Worm (Caenorhabditis elegans) whole organism, mixed stage, embryonic: ENCODE data around the gene C46F11.6.

ENCODE experiments used
- M03D4.4 ChIP-seq: sonication (generic microtip); optimal IDR thresholded peaks from 2 replicates; lab custom pipeline; 2017; ENCODE audit warnings: mild to moderate bottlenecking, missing genetic modification characterization, missing compliant biosample characterization
- bed-3 ChIP-seq: fragments of 200-800 bp; sonication (Bioruptor generic); optimal IDR thresholded peaks from 3 replicates; lab custom pipeline; 2018; ENCODE audit warnings: mild to moderate bottlenecking, missing genetic modification characterization, moderate library complexity, missing compliant biosample characterization
- blmp-1 ChIP-seq: fragments of 150-350 bp; optimal IDR thresholded peaks from 2 replicates; lab custom pipeline; 2014; ENCODE audit warnings: missing biosample characterization, missing genetic modification characterization
- ceh-39 ChIP-seq: fragments of 150-350 bp; optimal IDR thresholded peaks from 2 replicates; lab custom pipeline; 2014; ENCODE audit warnings: missing biosample characterization, missing genetic modification characterization
- ceh-43 ChIP-seq: fragments of 200-800 bp; sonication (Bioruptor generic); optimal IDR thresholded peaks from 2 replicates; lab custom pipeline; 2018; ENCODE audit warnings: mild to moderate bottlenecking, missing genetic modification characterization, moderate library complexity, missing compliant biosample characterization
- ceh-83 ChIP-seq: fragments of 200-800 bp; sonication (Bioruptor generic); optimal IDR thresholded peaks from 2 replicates; lab custom pipeline; 2018; ENCODE audit warnings: mild to moderate bottlenecking, missing genetic modification characterization, missing compliant biosample characterization
- ces-1 ChIP-seq: fragments of 150-350 bp; optimal IDR thresholded peaks from 2 replicates; lab custom pipeline; 2014; ENCODE audit warnings: missing biosample characterization, missing genetic modification reagents, missing genetic modification characterization
- cnd-1 ChIP-seq: fragments of 200-800 bp; sonication (Bioruptor generic); optimal IDR thresholded peaks from 2 replicates; lab custom pipeline; 2018; ENCODE audit warnings: mild to moderate bottlenecking, missing genetic modification characterization, missing compliant biosample characterization
- drap-1 ChIP-seq: fragments of 200-800 bp; sonication (Bioruptor generic); optimal IDR thresholded peaks from 3 replicates; lab custom pipeline; 2018; ENCODE audit warnings: mild to moderate bottlenecking, missing genetic modification characterization, missing compliant biosample characterization
- elt-1 ChIP-seq: sonication (generic microtip); optimal IDR thresholded peaks from 2 replicates; lab custom pipeline; 2017; ENCODE audit warnings: missing genetic modification characterization, mild to moderate bottlenecking, missing compliant biosample characterization, antibody characterized with exemption, moderate library complexity, borderline replicate concordance; ENCODE audit not compliant: insufficient read depth
- elt-3 ChIP-seq: fragments of 150-350 bp; optimal IDR thresholded peaks from 2 replicates; lab custom pipeline; 2014; ENCODE audit warnings: missing biosample characterization, missing genetic modification characterization
- flh-1 ChIP-seq: fragments of 200-800 bp; sonication (Bioruptor generic); optimal IDR thresholded peaks from 2 replicates; lab custom pipeline; 2018; ENCODE audit warnings: mild to moderate bottlenecking, missing genetic modification characterization, moderate library complexity, missing compliant biosample characterization
- ham-2 ChIP-seq: fragments of 200-800 bp; sonication (Bioruptor generic); optimal IDR thresholded peaks from 2 replicates; lab custom pipeline; 2018; ENCODE audit warnings: mild to moderate bottlenecking, missing genetic modification characterization, missing compliant biosample characterization
- hlh-1 ChIP-seq: fragments of 150-350 bp; optimal IDR thresholded peaks from 2 replicates; lab custom pipeline; 2014; ENCODE audit warnings: missing biosample characterization, missing genetic modification reagents, missing genetic modification characterization
- lin-13 ChIP-seq: fragments of 150-350 bp; optimal IDR thresholded peaks from 2 replicates; lab custom pipeline; 2014; ENCODE audit warnings: missing biosample characterization, missing genetic modification characterization
- lin-32 ChIP-seq: fragments of 200-800 bp; sonication (Bioruptor generic); optimal IDR thresholded peaks from 2 replicates; lab custom pipeline; 2018; ENCODE audit warnings: mild to moderate bottlenecking, missing genetic modification characterization, missing compliant biosample characterization
- lsy-2 ChIP-seq: fragments of 150-350 bp; optimal IDR thresholded peaks from 2 replicates; lab custom pipeline; 2014; ENCODE audit warnings: missing biosample characterization, missing genetic modification characterization
- mab-5 ChIP-seq: fragments of 150-350 bp; optimal IDR thresholded peaks from 2 replicates; lab custom pipeline; 2014; ENCODE audit warnings: missing biosample characterization, missing genetic modification characterization
- mep-1 ChIP-seq: fragments of 150-350 bp; optimal IDR thresholded peaks from 2 replicates; lab custom pipeline; 2017; ENCODE audit warnings: missing biosample characterization, missing genetic modification reagents, missing genetic modification characterization, inconsistent platforms
- mls-2 ChIP-seq: sonication (generic microtip); optimal IDR thresholded peaks from 2 replicates; lab custom pipeline; 2016; ENCODE audit warnings: mild to moderate bottlenecking, missing genetic modification characterization, moderate library complexity, missing compliant biosample characterization
- nhr-12 ChIP-seq: fragments of 150-350 bp; optimal IDR thresholded peaks from 2 replicates; lab custom pipeline; 2014; ENCODE audit warnings: missing biosample characterization, missing genetic modification characterization
- nhr-2 ChIP-seq: fragments of 150-350 bp; optimal IDR thresholded peaks from 2 replicates; lab custom pipeline; 2014; ENCODE audit warnings: missing biosample characterization, missing genetic modification characterization
- nhr-237 ChIP-seq: fragments of 150-350 bp; optimal IDR thresholded peaks from 2 replicates; lab custom pipeline; 2014; ENCODE audit warnings: missing biosample characterization, missing genetic modification characterization
- nhr-28 ChIP-seq: fragments of 150-350 bp; optimal IDR thresholded peaks from 2 replicates; lab custom pipeline; 2014; ENCODE audit warnings: missing biosample characterization, missing genetic modification characterization
- nhr-76 ChIP-seq: sonication (generic microtip); optimal IDR thresholded peaks from 2 replicates; lab custom pipeline; 2017; ENCODE audit warnings: missing biosample characterization, missing genetic modification characterization
- pha-4 ChIP-seq: fragments of 150-350 bp; optimal IDR thresholded peaks from 2 replicates; lab custom pipeline; 2018; ENCODE audit warnings: missing biosample characterization, missing genetic modification reagents, missing genetic modification characterization
- sem-2 ChIP-seq: fragments of 200-800 bp; sonication (Bioruptor generic); optimal IDR thresholded peaks from 2 replicates; lab custom pipeline; 2018; ENCODE audit warnings: mild to moderate bottlenecking, missing genetic modification characterization, missing compliant biosample characterization
- snpc-4 ChIP-seq: fragments of 150-350 bp; optimal IDR thresholded peaks from 2 replicates; lab custom pipeline; 2014; ENCODE audit warnings: missing biosample characterization, missing genetic modification characterization
- sptf-1 ChIP-seq: sonication (generic microtip); optimal IDR thresholded peaks from 2 replicates; lab custom pipeline; 2017; ENCODE audit warnings: mild to moderate bottlenecking, missing genetic modification characterization, moderate library complexity, missing compliant biosample characterization
- tbx-8 ChIP-seq: fragments of 200-800 bp; sonication (Bioruptor generic); optimal IDR thresholded peaks from 2 replicates; lab custom pipeline; 2018; ENCODE audit warnings: mild to moderate bottlenecking, missing genetic modification characterization, moderate library complexity, missing compliant biosample characterization
- unc-120 ChIP-seq: sonication (generic microtip); optimal IDR thresholded peaks from 2 replicates; lab custom pipeline; 2017; ENCODE audit warnings: missing genetic modification characterization, missing compliant biosample characterization; ENCODE audit not compliant: poor library complexity, severe bottlenecking
- unc-39 ChIP-seq: fragments of 150-350 bp; optimal IDR thresholded peaks from 2 replicates; lab custom pipeline; 2014; ENCODE audit warnings: missing biosample characterization, missing genetic modification characterization
- unc-62 ChIP-seq: fragments of 150-350 bp; optimal IDR thresholded peaks from 2 replicates; lab custom pipeline; 2014; ENCODE audit warnings: missing biosample characterization, missing genetic modification reagents, missing genetic modification characterization
- zip-8 ChIP-seq: fragments of 150-350 bp; optimal IDR thresholded peaks from 2 replicates; lab custom pipeline; 2014; ENCODE audit warnings: missing biosample characterization, missing genetic modification characterization
- ztf-11 ChIP-seq: fragments of 150-350 bp; optimal IDR thresholded peaks from 2 replicates; lab custom pipeline; 2014; ENCODE audit warnings: missing biosample characterization, missing genetic modification characterization

The C46F11.6 gene

ce11 chrIII:3664224-3664623, 6.0 kb downstream of the C46F11.6 start, which contains the start of gene C46F11.4:
TSS of gene C46F11.4 (minus strand) at chrIII:3664304.
- peak; percentile 56 for TF ChIP-seq ham-2 (GFP tag; lab: Kevin White, UChicago)
- peak; percentile 25 for TF ChIP-seq ces-1 (GFP tag; lab: Kevin White, UChicago)
- TF ChIP-seq zip-8 (tag; lab: Kevin White, UChicago) = no peak
- TF ChIP-seq drap-1 (GFP tag; lab: Kevin White, UChicago) = peak; percentile 89
- TF ChIP-seq lsy-2 = peak; percentile 73
- peak; percentile 73 for TF ChIP-seq lin-13 (tag; lab: Kevin White, UChicago)
- TF ChIP-seq ceh-83 = peak; percentile 86
- TF ChIP-seq cnd-1 (tag; lab: Kevin White, UChicago) = peak; percentile 89
- peak; percentile 74 for TF ChIP-seq bed-3 (GFP tag; lab: Kevin White, UChicago)
- peak; percentile 80 for TF ChIP-seq mep-1 (tag; lab: Kevin White, UChicago)
- no peak for TF ChIP-seq elt-3 (tag; lab: Kevin White, UChicago)
- peak; percentile 61 for TF ChIP-seq flh-1 (GFP tag; lab: Kevin White, UChicago)
- peak; percentile 77 for TF ChIP-seq unc-39 (tag; lab: Kevin White, UChicago)
- TF ChIP-seq nhr-237 (tag; lab: Kevin White, UChicago) = peak; percentile 52
- peak; percentile 84 for TF ChIP-seq unc-120 (tag; lab: Kevin White, UChicago)
- peak; percentile 69 for TF ChIP-seq pha-4 (tag; lab: Kevin White, UChicago)
- TF ChIP-seq mab-5 (tag; lab: Kevin White, UChicago) = no peak
- peak; percentile 79 for TF ChIP-seq sem-2 (GFP tag; lab: Kevin White, UChicago)
- peak; percentile 29 for TF ChIP-seq unc-62 (GFP tag; lab: Kevin White, UChicago)
- no peak for TF ChIP-seq elt-1 (tag; lab: Kevin White, UChicago)
- peak; percentile 93 for TF ChIP-seq M03D4.4
- peak; percentile 95 for TF ChIP-seq sptf-1 (tag; lab: Kevin White, UChicago)
- TF ChIP-seq ztf-11 (tag; lab: Kevin White, UChicago) = peak; percentile 91
- peak; percentile 89 for TF ChIP-seq ceh-43
- peak; percentile 90 for TF ChIP-seq nhr-76 (tag; lab: Kevin White, UChicago)
- no peak for TF ChIP-seq snpc-4 (tag; lab: Kevin White, UChicago)
- TF ChIP-seq mls-2 (tag; lab: Kevin White, UChicago) = peak; percentile 93
- peak; percentile 14 for TF ChIP-seq nhr-2 (tag; lab: Kevin White, UChicago)
- TF ChIP-seq ceh-39 (tag; lab: Kevin White, UChicago) = peak; percentile 9
- TF ChIP-seq tbx-8 (GFP tag; lab: Kevin White, UChicago) = peak; percentile 79
- peak; percentile 1 for TF ChIP-seq nhr-28 (tag; lab: Kevin White, UChicago)
- TF ChIP-seq blmp-1 (tag; lab: Kevin White, UChicago) = peak; percentile 61
- peak; percentile 84 for TF ChIP-seq hlh-1
- TF ChIP-seq nhr-12 (tag; lab: Kevin White, UChicago) = peak; percentile 88
- TF ChIP-seq lin-32 (GFP tag; lab: Kevin White, UChicago) = peak; percentile 77

- TF ChIP-seq elt-3 (tag; lab: Kevin White, UChicago) (no peak), unc-62 (GFP tag; lab: Kevin White, UChicago) (no peak), zip-8 (tag; lab: Kevin White, UChicago) (no peak), ham-2 (GFP tag; lab: Kevin White, UChicago) (no peak), mab-5 (tag; lab: Kevin White, UChicago) (no peak), blmp-1 (tag; lab: Kevin White, UChicago) (no peak), drap-1 (GFP tag; lab: Kevin White, UChicago) (no peak), M03D4.4 (no peak), nhr-12 (tag; lab: Kevin White, UChicago) (no peak), lsy-2 (no peak)
These were observed 12.8 kb downstream of the C46F11.6 start, which contains the start of gene C46F11.5 for ce11 chrIII:3657479-3657878. TSS of gene C46F11.5 (minus strand) at chrIII:3657606.

- TF ChIP-seq nhr-12 (tag; lab: Kevin White, UChicago) (no peak), nhr-237 (tag; lab: Kevin White, UChicago) (no peak), mep-1 (tag; lab: Kevin White, UChicago) (no peak), ztf-11 (tag; lab: Kevin White, UChicago) (no peak), unc-62 (GFP tag; lab: Kevin White, UChicago) (no peak), lin-32 (GFP tag; lab: Kevin White, UChicago) (no peak), unc-120 (tag; lab: Kevin White, UChicago) (no peak), nhr-76 (tag; lab: Kevin White, UChicago) (no peak), zip-8 (tag; lab: Kevin White, UChicago) (no peak)
- TF ChIP-seq, all 35 proteins: peak for 0
These were observed 17.3 kb downstream of the C46F11.6 start for ce11 chrIII:3652964-3653363.
